Worm (Caenorhabditis elegans) whole organism, mixed stage, embryonic: ENCODE measurements around the gene fbxa-143.

Experiments
- ceh-39 ChIP-seq: fragments of 150-350 bp; optimal IDR thresholded peaks from 2 replicates; lab custom pipeline; 2014; ENCODE audit warnings: missing biosample characterization, missing genetic modification characterization
- ham-2 ChIP-seq: fragments of 200-800 bp; sonication (Bioruptor generic); optimal IDR thresholded peaks from 2 replicates; lab custom pipeline; 2018; ENCODE audit warnings: mild to moderate bottlenecking, missing genetic modification characterization, missing compliant biosample characterization
- hlh-1 ChIP-seq: fragments of 150-350 bp; optimal IDR thresholded peaks from 2 replicates; lab custom pipeline; 2014; ENCODE audit warnings: missing biosample characterization, missing genetic modification reagents, missing genetic modification characterization
- lin-13 ChIP-seq: fragments of 150-350 bp; optimal IDR thresholded peaks from 2 replicates; lab custom pipeline; 2014; ENCODE audit warnings: missing biosample characterization, missing genetic modification characterization
- mep-1 ChIP-seq: fragments of 150-350 bp; optimal IDR thresholded peaks from 2 replicates; lab custom pipeline; 2017; ENCODE audit warnings: missing biosample characterization, missing genetic modification reagents, missing genetic modification characterization, inconsistent platforms
- nhr-237 ChIP-seq: fragments of 150-350 bp; optimal IDR thresholded peaks from 2 replicates; lab custom pipeline; 2014; ENCODE audit warnings: missing biosample characterization, missing genetic modification characterization
- nhr-28 ChIP-seq: fragments of 150-350 bp; optimal IDR thresholded peaks from 2 replicates; lab custom pipeline; 2014; ENCODE audit warnings: missing biosample characterization, missing genetic modification characterization
- sem-2 ChIP-seq: fragments of 200-800 bp; sonication (Bioruptor generic); optimal IDR thresholded peaks from 2 replicates; lab custom pipeline; 2018; ENCODE audit warnings: mild to moderate bottlenecking, missing genetic modification characterization, missing compliant biosample characterization
- snpc-4 ChIP-seq: fragments of 150-350 bp; optimal IDR thresholded peaks from 2 replicates; lab custom pipeline; 2014; ENCODE audit warnings: missing biosample characterization, missing genetic modification characterization
- tbx-8 ChIP-seq: fragments of 200-800 bp; sonication (Bioruptor generic); optimal IDR thresholded peaks from 2 replicates; lab custom pipeline; 2018; ENCODE audit warnings: mild to moderate bottlenecking, missing genetic modification characterization, moderate library complexity, missing compliant biosample characterization

DNA sequence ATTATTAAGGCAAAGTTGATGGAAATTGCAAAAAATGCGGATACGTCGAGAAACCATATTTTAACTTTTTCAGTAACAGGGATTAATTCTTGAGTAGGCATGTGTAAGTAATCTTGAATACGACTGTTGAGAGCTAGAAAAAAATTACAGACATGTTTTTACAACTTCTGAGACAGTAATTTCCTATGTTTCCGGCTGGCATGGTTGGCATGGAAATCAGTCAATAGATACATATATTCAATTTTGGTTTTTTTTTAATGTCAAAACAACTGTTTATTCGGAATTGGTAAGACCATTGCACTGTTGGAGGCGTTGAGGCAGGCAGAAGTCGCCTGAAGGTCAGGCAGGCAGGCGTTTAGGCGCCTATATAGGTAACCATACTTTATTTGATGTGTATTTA, 26.1 kb upstream of the fbxa-143 start, which contains the start of gene str-254:
- TF ChIP-seq ceh-39 (tag; lab: Kevin White, UChicago) (no peak), tbx-8 (GFP tag; lab: Kevin White, UChicago) (no peak), nhr-237 (tag; lab: Kevin White, UChicago) (no peak), hlh-1 (no peak), nhr-28 (tag; lab: Kevin White, UChicago) (no peak), sem-2 (GFP tag; lab: Kevin White, UChicago) (no peak), mep-1 (tag; lab: Kevin White, UChicago) (no peak), ham-2 (GFP tag; lab: Kevin White, UChicago) (no peak), lin-13 (tag; lab: Kevin White, UChicago) (no peak), snpc-4 (tag; lab: Kevin White, UChicago) (no peak)
